Worm (Caenorhabditis elegans) whole organism, late embryonic: Measurements from ENCODE around the gene F15E6.6.

Source experiments
- C08G9.2 ChIP-seq: sonication (generic microtip); optimal IDR thresholded peaks from 2 replicates; lab custom pipeline; 2016; ENCODE audit warnings: mild to moderate bottlenecking, missing genetic modification characterization, moderate library complexity, missing compliant biosample characterization
- C38D4.7 ChIP-seq: fragments of 200-800 bp; sonication (Bioruptor generic); optimal IDR thresholded peaks from 2 replicates; lab custom pipeline; 2018; ENCODE audit warnings: mild to moderate bottlenecking, missing genetic modification characterization, moderate library complexity, missing compliant biosample characterization
- Y22D7AL.16 ChIP-seq: sonication (generic microtip); optimal IDR thresholded peaks from 2 replicates; lab custom pipeline; 2016; ENCODE audit warnings: missing genetic modification characterization, missing compliant biosample characterization
- ama-1 ChIP-seq: fragments of 150-350 bp; optimal IDR thresholded peaks from 2 replicates; lab custom pipeline; 2014
- ceh-2 ChIP-seq: sonication (generic microtip); optimal IDR thresholded peaks from 2 replicates; lab custom pipeline; 2016; ENCODE audit warnings: missing genotype, missing genetic modification characterization, missing compliant biosample characterization
- ceh-22 ChIP-seq: sonication (generic microtip); optimal IDR thresholded peaks from 2 replicates; lab custom pipeline; 2017; ENCODE audit warnings: missing biosample characterization, missing genetic modification characterization
- ceh-24 ChIP-seq: sonication (generic microtip); optimal IDR thresholded peaks from 2 replicates; lab custom pipeline; 2016; ENCODE audit warnings: mild to moderate bottlenecking, missing genetic modification characterization, missing compliant biosample characterization
- ceh-30 ChIP-seq: fragments of 150-350 bp; optimal IDR thresholded peaks from 2 replicates; lab custom pipeline; 2014; ENCODE audit warnings: missing biosample characterization, missing genetic modification characterization
- ceh-31 ChIP-seq: sonication (generic microtip); optimal IDR thresholded peaks from 2 replicates; lab custom pipeline; 2016; ENCODE audit warnings: missing genetic modification characterization, missing compliant biosample characterization
- ceh-45 ChIP-seq: fragments of 200-800 bp; sonication (Bioruptor generic); IDR thresholded peaks from 2 replicates; pipeline ENCODE4 v1.3.6; 2022; ENCODE audit warnings: missing genetic modification reagents, missing genetic modification characterization, missing compliant biosample characterization
- ceh-48 ChIP-seq: sonication (generic microtip); optimal IDR thresholded peaks from 2 replicates; lab custom pipeline; 2016; ENCODE audit warnings: missing genetic modification characterization, inconsistent platforms, missing compliant biosample characterization
- ceh-9 ChIP-seq: sonication (generic microtip); optimal IDR thresholded peaks from 2 replicates; lab custom pipeline; 2016; ENCODE audit warnings: mild to moderate bottlenecking, missing genetic modification characterization, inconsistent platforms, missing compliant biosample characterization
- che-1 ChIP-seq: sonication (generic microtip); optimal IDR thresholded peaks from 2 replicates; lab custom pipeline; 2016; ENCODE audit warnings: mild to moderate bottlenecking, missing genetic modification characterization, missing compliant biosample characterization
- dve-1 ChIP-seq: sonication (generic microtip); optimal IDR thresholded peaks from 2 replicates; lab custom pipeline; 2017; ENCODE audit warnings: antibody characterized with exemption, mild to moderate bottlenecking, missing genetic modification characterization, missing compliant biosample characterization
- eyg-1 ChIP-seq: sonication (generic microtip); optimal IDR thresholded peaks from 2 replicates; lab custom pipeline; 2016; ENCODE audit warnings: missing genotype, missing genetic modification characterization, missing compliant biosample characterization
- fax-1 ChIP-seq: sonication (generic microtip); optimal IDR thresholded peaks from 2 replicates; lab custom pipeline; 2016; ENCODE audit warnings: missing genotype, missing genetic modification characterization, missing compliant biosample characterization
- fkh-10 ChIP-seq: fragments of 150-350 bp; optimal IDR thresholded peaks from 2 replicates; lab custom pipeline; 2014; ENCODE audit warnings: missing biosample characterization, missing genetic modification reagents, missing genetic modification characterization
- fkh-6 ChIP-seq: sonication (generic microtip); optimal IDR thresholded peaks from 2 replicates; lab custom pipeline; 2016; ENCODE audit warnings: missing genetic modification characterization, missing compliant biosample characterization
- gmeb-2 ChIP-seq: sonication (generic microtip); optimal IDR thresholded peaks from 2 replicates; lab custom pipeline; 2016; ENCODE audit warnings: missing genetic modification characterization, inconsistent platforms, missing compliant biosample characterization
- lim-6 ChIP-seq: sonication (generic microtip); optimal IDR thresholded peaks from 2 replicates; lab custom pipeline; 2016; ENCODE audit warnings: missing genetic modification characterization, missing compliant biosample characterization
- lin-11 ChIP-seq: fragments of 200-800 bp; sonication (Bioruptor generic); optimal IDR thresholded peaks from 2 replicates; lab custom pipeline; 2018; ENCODE audit warnings: mild to moderate bottlenecking, missing genetic modification characterization, missing compliant biosample characterization
- madf-2 ChIP-seq: sonication (generic microtip); optimal IDR thresholded peaks from 2 replicates; lab custom pipeline; 2017; ENCODE audit warnings: missing genetic modification characterization, missing compliant biosample characterization
- mec-3 ChIP-seq: sonication (generic microtip); optimal IDR thresholded peaks from 2 replicates; lab custom pipeline; 2016; ENCODE audit warnings: borderline replicate concordance, missing genetic modification characterization, missing compliant biosample characterization
- nfya-1 ChIP-seq: sonication (generic microtip); optimal IDR thresholded peaks from 2 replicates; lab custom pipeline; 2017; ENCODE audit warnings: missing genetic modification characterization, mild to moderate bottlenecking, missing compliant biosample characterization, antibody characterized with exemption, moderate library complexity
- nhr-11 ChIP-seq: fragments of 150-350 bp; optimal IDR thresholded peaks from 2 replicates; lab custom pipeline; 2014; ENCODE audit warnings: missing biosample characterization, missing genetic modification characterization
- pag-3 ChIP-seq: sonication (generic microtip); optimal IDR thresholded peaks from 2 replicates; lab custom pipeline; 2016; ENCODE audit warnings: missing compliant biosample characterization, missing genetic modification characterization, borderline replicate concordance
- pat-9 ChIP-seq: fragments of 200-800 bp; sonication (Bioruptor generic); optimal IDR thresholded peaks from 2 replicates; lab custom pipeline; 2018; ENCODE audit warnings: mild to moderate bottlenecking, missing genetic modification characterization, moderate library complexity, missing compliant biosample characterization
- pax-1 ChIP-seq: fragments of 150-350 bp; optimal IDR thresholded peaks from 2 replicates; lab custom pipeline; 2014; ENCODE audit warnings: missing biosample characterization, missing genetic modification characterization
- pqm-1 ChIP-seq: sonication (generic microtip); optimal IDR thresholded peaks from 2 replicates; lab custom pipeline; 2016; ENCODE audit warnings: missing genetic modification characterization, missing compliant biosample characterization
- sdc-2 ChIP-seq: sonication (generic microtip); optimal IDR thresholded peaks from 2 replicates; lab custom pipeline; 2016; ENCODE audit warnings: missing genotype, missing genetic modification characterization, missing compliant biosample characterization
- sox-2 ChIP-seq: fragments of 200-800 bp; sonication (Bioruptor generic); IDR thresholded peaks from 2 replicates; pipeline ENCODE4 v1.3.6; 2022; ENCODE audit warnings: missing genetic modification reagents, missing genetic modification characterization, missing compliant biosample characterization
- syd-9 ChIP-seq: sonication (generic microtip); optimal IDR thresholded peaks from 2 replicates; lab custom pipeline; 2016; ENCODE audit warnings: mild to moderate bottlenecking, missing genetic modification characterization, moderate library complexity, missing compliant biosample characterization
- ttx-3 ChIP-seq: sonication (generic microtip); optimal IDR thresholded peaks from 2 replicates; lab custom pipeline; 2016; ENCODE audit warnings: missing genetic modification reagents, missing genetic modification characterization, missing compliant biosample characterization
- unc-3 ChIP-seq, 2 experiments: fragments of 200-800 bp in 1 of 2; sonication (Bioruptor generic) in 1 of 2; sonication (generic microtip) in 1 of 2; conservative IDR thresholded peaks in 1 of 2; optimal IDR thresholded peaks in 1 of 2; 2 replicates each; pipeline versions ENCODE4 v1.3.6 to Lab custom; 2016 to 2022; ENCODE audit warnings: missing compliant biosample characterization in 2 of 2, missing genetic modification characterization in 2 of 2, missing genetic modification reagents in 1 of 2
- unc-55 ChIP-seq: sonication (generic microtip); optimal IDR thresholded peaks from 2 replicates; lab custom pipeline; 2017; ENCODE audit warnings: missing biosample characterization, missing genetic modification reagents, missing genetic modification characterization
- unc-86 ChIP-seq: sonication (generic microtip); optimal IDR thresholded peaks from 2 replicates; lab custom pipeline; 2016; ENCODE audit warnings: missing genetic modification characterization, missing compliant biosample characterization

Gene F15E6.6

ce11 chrIV:4317638-4318037 is 33.7 kb upstream of the F15E6.6 start:
- TF ChIP-seq fkh-10 (GFP tag; lab: Kevin White, UChicago) = no peak
- peak; percentile 40 for TF ChIP-seq ceh-48
- TF ChIP-seq, all 69 proteins: peak for 1

ce11 chrIV:4316813-4317408 is 33.0 kb upstream of the F15E6.6 start, which contains the start of gene Y24D9B.1:
Gene Y24D9B.1 (plus strand): TSS chrIV:4317358.
- no peak for TF ChIP-seq lin-11 (tag; lab: Kevin White, UChicago)
- TF ChIP-seq unc-3 (GFP tag; conservative IDR thresholded peaks at IDR 0.05; lab: Robert Waterston, UW) = no peak
- TF ChIP-seq unc-3 (tag; optimal IDR thresholded peaks at IDR 0.05; lab: Kevin White, UChicago) = no peak
- no peak for TF ChIP-seq fkh-6
- TF ChIP-seq ama-1 (lab: Kevin White, UChicago) = no peak
- no peak for TF ChIP-seq ceh-24 (tag; lab: Kevin White, UChicago)
- TF ChIP-seq unc-86 = no peak
- TF ChIP-seq ceh-45 (GFP tag; lab: Robert Waterston, UW) = no peak
- TF ChIP-seq ceh-30 (tag; lab: Kevin White, UChicago) = no peak
- TF ChIP-seq unc-55 (GFP tag; lab: Kevin White, UChicago) = no peak
- TF ChIP-seq sox-2 (GFP tag; lab: Robert Waterston, UW) = no peak

ce11 chrIV:4307227-4307946 is 23.5 kb upstream of the F15E6.6 start, which contains the start of gene set-9:
Gene set-9 (plus strand): TSS chrIV:4307896.
- TF ChIP-seq lin-11 (tag; lab: Kevin White, UChicago) = no peak
- no peak for TF ChIP-seq pqm-1 (tag; lab: Kevin White, UChicago)
- no peak for TF ChIP-seq ceh-9
- no peak for TF ChIP-seq fax-1 (tag; lab: Kevin White, UChicago)
- TF ChIP-seq dve-1 (tag; lab: Kevin White, UChicago) = no peak
- TF ChIP-seq eyg-1 = no peak
- no peak for TF ChIP-seq C38D4.7
- no peak for TF ChIP-seq nhr-11 (tag; lab: Kevin White, UChicago)
- no peak for TF ChIP-seq che-1
- TF ChIP-seq sox-2 (GFP tag; lab: Robert Waterston, UW) = no peak
- TF ChIP-seq fkh-10 (GFP tag; lab: Kevin White, UChicago) = no peak
- no peak for TF ChIP-seq syd-9 (tag; lab: Kevin White, UChicago)
- TF ChIP-seq ttx-3 (tag; lab: Kevin White, UChicago) = no peak
- no peak for TF ChIP-seq fkh-6
- no peak for TF ChIP-seq sdc-2 (tag; lab: Kevin White, UChicago)
- TF ChIP-seq nfya-1 (tag; lab: Kevin White, UChicago) = no peak
- TF ChIP-seq pat-9 = no peak

ce11 chrIV:4306317-4306716 is 22.4 kb upstream of the F15E6.6 start:
- TF ChIP-seq unc-3 (GFP tag; conservative IDR thresholded peaks at IDR 0.05; lab: Robert Waterston, UW) = no peak
- no peak for TF ChIP-seq unc-3 (tag; optimal IDR thresholded peaks at IDR 0.05; lab: Kevin White, UChicago)
- no peak for TF ChIP-seq madf-2
- TF ChIP-seq pag-3 (tag; lab: Kevin White, UChicago) = no peak
- TF ChIP-seq sdc-2 (tag; lab: Kevin White, UChicago) = no peak
- no peak for TF ChIP-seq gmeb-2
- TF ChIP-seq dve-1 (tag; lab: Kevin White, UChicago) = no peak
- no peak for TF ChIP-seq eyg-1
- no peak for TF ChIP-seq Y22D7AL.16 (tag; lab: Kevin White, UChicago)
- no peak for TF ChIP-seq pqm-1 (tag; lab: Kevin White, UChicago)
- no peak for TF ChIP-seq mec-3
- TF ChIP-seq C08G9.2 = no peak
- no peak for TF ChIP-seq sox-2 (GFP tag; lab: Robert Waterston, UW)
- no peak for TF ChIP-seq ceh-22 (tag; lab: Kevin White, UChicago)
- no peak for TF ChIP-seq lim-6 (tag; lab: Kevin White, UChicago)
- TF ChIP-seq ceh-31 (tag; lab: Kevin White, UChicago) = no peak
- TF ChIP-seq ceh-2 (tag; lab: Kevin White, UChicago) = no peak
- no peak for TF ChIP-seq fax-1 (tag; lab: Kevin White, UChicago)
- TF ChIP-seq pax-1 = no peak
- no peak for TF ChIP-seq fkh-10 (GFP tag; lab: Kevin White, UChicago)
